Fruit fly (Drosophila melanogaster) whole organism, prepupa: ENCODE data around the gene Sfp24C1.

ENCODE experiments used
- Blimp-1 ChIP-seq: fragments of 200-800 bp; sonication (Bioruptor generic); optimal IDR thresholded peaks from 3 replicates; lab custom pipeline; 2017; ENCODE audit warnings: missing biosample characterization, missing genetic modification characterization, mild to moderate bottlenecking, moderate library complexity, missing genetic modification reagents
- CG10669 ChIP-seq: fragments of 200-800 bp; sonication (Bioruptor generic); optimal IDR thresholded peaks from 3 replicates; lab custom pipeline; 2018; ENCODE audit warnings: missing biosample characterization, mild to moderate bottlenecking, missing genetic modification characterization, moderate library complexity
- CG11762 ChIP-seq: fragments of 200-800 bp; sonication (Bioruptor generic); optimal IDR thresholded peaks from 3 replicates; lab custom pipeline; 2016; ENCODE audit warnings: missing biosample characterization, missing genetic modification characterization; ENCODE audit not compliant: insufficient read depth
- CG11902 ChIP-seq: fragments of 200-800 bp; sonication (Bioruptor generic); optimal IDR thresholded peaks from 3 replicates; lab custom pipeline; 2016; ENCODE audit warnings: missing biosample characterization, missing genetic modification characterization
- CG15336 ChIP-seq: fragments of 200-800 bp; sonication (Bioruptor generic); IDR thresholded peaks from 2 replicates; pipeline ENCODE4 v1.3.6; 2022; ENCODE audit warnings: missing biosample characterization, missing genetic modification characterization
- CG16779 ChIP-seq: fragments of 200-800 bp; sonication (Bioruptor generic); optimal IDR thresholded peaks from 3 replicates; lab custom pipeline; 2017; ENCODE audit warnings: missing biosample characterization, mild to moderate bottlenecking, missing genetic modification characterization
- CG3032 ChIP-seq: fragments of 200-800 bp; optimal IDR thresholded peaks from 2 replicates; lab custom pipeline; 2019; ENCODE audit warnings: missing biosample characterization, mild to moderate bottlenecking, missing genetic modification characterization, moderate library complexity
- CG31627 ChIP-seq: fragments of 200-800 bp; sonication (Bioruptor generic); optimal IDR thresholded peaks from 3 replicates; lab custom pipeline; 2016; ENCODE audit warnings: missing biosample characterization, missing genetic modification characterization
- CG32006 ChIP-seq: fragments of 200-800 bp; sonication (Bioruptor generic); optimal IDR thresholded peaks from 3 replicates; lab custom pipeline; 2017; ENCODE audit warnings: missing biosample characterization, mild to moderate bottlenecking, missing genetic modification characterization
- CG34406 ChIP-seq: fragments of 200-800 bp; sonication (Bioruptor generic); optimal IDR thresholded peaks from 3 replicates; lab custom pipeline; 2016; ENCODE audit warnings: missing biosample characterization, missing genetic modification characterization
- CG3919 ChIP-seq: fragments of 200-800 bp; sonication (Bioruptor generic); optimal IDR thresholded peaks from 3 replicates; lab custom pipeline; 2016; ENCODE audit warnings: missing biosample characterization, missing genetic modification characterization
- CG4318 ChIP-seq: fragments of 200-800 bp; sonication (Bioruptor generic); optimal IDR thresholded peaks from 3 replicates; lab custom pipeline; 2017; ENCODE audit warnings: missing biosample characterization, mild to moderate bottlenecking, missing genetic modification characterization
- CG6276 ChIP-seq: fragments of 200-800 bp; sonication (Bioruptor generic); optimal IDR thresholded peaks from 2 replicates; lab custom pipeline; 2017; ENCODE audit warnings: missing biosample characterization, mild to moderate bottlenecking, missing genetic modification characterization
- CG6792 ChIP-seq: fragments of 200-800 bp; sonication (Bioruptor generic); optimal IDR thresholded peaks from 3 replicates; lab custom pipeline; 2016; ENCODE audit warnings: missing biosample characterization, missing genetic modification characterization
- CG6854 ChIP-seq: fragments of 200-800 bp; sonication (Bioruptor generic); optimal IDR thresholded peaks from 2 replicates; lab custom pipeline; 2017; ENCODE audit warnings: missing biosample characterization, mild to moderate bottlenecking, missing genetic modification characterization
- CG7368 ChIP-seq: fragments of 200-800 bp; sonication (Bioruptor generic); optimal IDR thresholded peaks from 3 replicates; lab custom pipeline; 2016; ENCODE audit warnings: missing biosample characterization, missing genetic modification characterization
- CG8119 ChIP-seq: fragments of 200-800 bp; sonication (Bioruptor generic); IDR thresholded peaks from 3 replicates; pipeline ENCODE4 v1.3.6; 2022; ENCODE audit warnings: missing biosample characterization, missing genetic modification characterization
- CG8319 ChIP-seq: fragments of 200-800 bp; sonication (Bioruptor generic); optimal IDR thresholded peaks from 3 replicates; lab custom pipeline; 2016; ENCODE audit warnings: missing biosample characterization, missing genetic modification characterization
- CG8632 ChIP-seq: fragments of 200-800 bp; sonication (Bioruptor generic); optimal IDR thresholded peaks from 3 replicates; lab custom pipeline; 2016; ENCODE audit warnings: missing biosample characterization, missing genetic modification characterization
- CG9139 ChIP-seq: fragments of 200-800 bp; sonication (Bioruptor generic); optimal IDR thresholded peaks from 3 replicates; lab custom pipeline; 2017; ENCODE audit warnings: missing biosample characterization, mild to moderate bottlenecking, missing genetic modification characterization
- Eip75B ChIP-seq: fragments of 200-800 bp; sonication (Bioruptor generic); optimal IDR thresholded peaks from 3 replicates; lab custom pipeline; 2016; ENCODE audit warnings: missing biosample characterization, missing genetic modification characterization
- Eip78C ChIP-seq: fragments of 200-800 bp; sonication (Bioruptor generic); peaks from one replicate; lab custom pipeline; 2016; ENCODE audit warnings: missing biosample characterization, missing genetic modification characterization
- Eip93F ChIP-seq: fragments of 200-800 bp; sonication (Bioruptor generic); optimal IDR thresholded peaks from 2 replicates; lab custom pipeline; 2016; ENCODE audit warnings: missing biosample characterization, mild to moderate bottlenecking, missing genetic modification characterization
- Ets21C ChIP-seq: fragments of 200-800 bp; sonication (Bioruptor generic); optimal IDR thresholded peaks from 3 replicates; lab custom pipeline; 2016; ENCODE audit warnings: missing biosample characterization, missing genetic modification characterization
- Ets96B ChIP-seq: fragments of 200-800 bp; optimal IDR thresholded peaks from 2 replicates; lab custom pipeline; 2019; ENCODE audit warnings: missing biosample characterization, mild to moderate bottlenecking, missing genetic modification characterization, moderate library complexity
- Gug ChIP-seq: fragments of 200-800 bp; sonication (Bioruptor generic); IDR thresholded peaks from 2 replicates; pipeline ENCODE4 v1.3.6; 2022; ENCODE audit warnings: missing biosample characterization, missing genetic modification characterization
- Hr4 ChIP-seq: fragments of 200-800 bp; sonication (Bioruptor generic); optimal IDR thresholded peaks from 3 replicates; lab custom pipeline; 2016; ENCODE audit warnings: missing biosample characterization, missing genetic modification characterization
- Lpt ChIP-seq: fragments of 200-800 bp; sonication (Bioruptor generic); optimal IDR thresholded peaks from 3 replicates; lab custom pipeline; 2016; ENCODE audit warnings: missing biosample characterization, missing genetic modification characterization
- Met ChIP-seq: fragments of 200-800 bp; sonication (Bioruptor generic); optimal IDR thresholded peaks from 3 replicates; lab custom pipeline; 2016; ENCODE audit warnings: missing biosample characterization, missing genetic modification characterization
- OdsH ChIP-seq: fragments of 200-800 bp; sonication (Bioruptor generic); optimal IDR thresholded peaks from 3 replicates; lab custom pipeline; 2016; ENCODE audit warnings: missing biosample characterization, missing genetic modification characterization
- Smox ChIP-seq: fragments of 200-800 bp; sonication (Bioruptor generic); optimal IDR thresholded peaks from 3 replicates; lab custom pipeline; 2016; ENCODE audit warnings: missing biosample characterization, missing genetic modification characterization
- Sox102F ChIP-seq: fragments of 200-800 bp; sonication (Bioruptor generic); optimal IDR thresholded peaks from 2 replicates; lab custom pipeline; 2016; ENCODE audit warnings: missing biosample characterization, mild to moderate bottlenecking, missing genetic modification characterization
- Sox14 ChIP-seq: fragments of 200-800 bp; sonication (Bioruptor generic); optimal IDR thresholded peaks from 3 replicates; lab custom pipeline; 2016; ENCODE audit warnings: missing biosample characterization, missing genetic modification characterization
- Sox15 ChIP-seq: fragments of 200-800 bp; sonication (Bioruptor generic); optimal IDR thresholded peaks from 3 replicates; lab custom pipeline; 2016; ENCODE audit warnings: missing biosample characterization, missing genetic modification characterization
- achi ChIP-seq: fragments of 200-800 bp; sonication (Bioruptor generic); optimal IDR thresholded peaks from 3 replicates; lab custom pipeline; 2016; ENCODE audit warnings: missing biosample characterization, missing genetic modification characterization
- acj6 ChIP-seq: fragments of 200-800 bp; sonication (Bioruptor generic); optimal IDR thresholded peaks from 3 replicates; lab custom pipeline; 2016; ENCODE audit warnings: missing biosample characterization, missing genetic modification characterization
- dsx ChIP-seq: fragments of 200-800 bp; optimal IDR thresholded peaks from 3 replicates; lab custom pipeline; 2019; ENCODE audit warnings: missing biosample characterization, mild to moderate bottlenecking, missing genetic modification characterization, moderate library complexity; ENCODE audit not compliant: poor library complexity, severe bottlenecking
- eg ChIP-seq: fragments of 200-800 bp; sonication (Bioruptor generic); IDR thresholded peaks from 3 replicates; pipeline ENCODE4 v1.3.6; 2022; ENCODE audit warnings: missing biosample characterization, missing genetic modification characterization
- esn ChIP-seq: fragments of 200-800 bp; sonication (Bioruptor generic); optimal IDR thresholded peaks from 2 replicates; lab custom pipeline; 2016; ENCODE audit warnings: missing biosample characterization, mild to moderate bottlenecking, missing genetic modification characterization, moderate library complexity
- fd85E ChIP-seq: fragments of 200-800 bp; sonication (Bioruptor generic); optimal IDR thresholded peaks from 3 replicates; lab custom pipeline; 2016; ENCODE audit warnings: missing biosample characterization, missing genetic modification characterization
- fkh ChIP-seq: fragments of 200-800 bp; sonication (Bioruptor generic); optimal IDR thresholded peaks from 3 replicates; lab custom pipeline; 2017; ENCODE audit warnings: missing biosample characterization, mild to moderate bottlenecking, missing genetic modification characterization, moderate library complexity
- net ChIP-seq: fragments of 200-800 bp; sonication (Bioruptor generic); optimal IDR thresholded peaks from 3 replicates; lab custom pipeline; 2016; ENCODE audit warnings: missing biosample characterization, missing genetic modification characterization
- pdm3 ChIP-seq: fragments of 200-800 bp; sonication (Bioruptor generic); optimal IDR thresholded peaks from 3 replicates; lab custom pipeline; 2016; ENCODE audit warnings: missing biosample characterization, missing genetic modification characterization
- salr ChIP-seq, 2 experiments: fragments of 200-800 bp; sonication (Bioruptor generic); optimal IDR thresholded peaks; 3 replicates each; lab custom pipeline; 2016 to 2018; ENCODE audit warnings: missing biosample characterization in 2 of 2, missing genetic modification characterization in 2 of 2, mild to moderate bottlenecking in 1 of 2
- spab ChIP-seq: fragments of 200-800 bp; sonication (Bioruptor generic); optimal IDR thresholded peaks from 2 replicates; lab custom pipeline; 2017; ENCODE audit warnings: missing biosample characterization, mild to moderate bottlenecking, missing genetic modification characterization, missing genetic modification reagents
- ss ChIP-seq, 2 experiments: fragments of 200-800 bp; sonication (Bioruptor generic); optimal IDR thresholded peaks; 2 replicates in 1 of 2; 3 replicates in 1 of 2; lab custom pipeline; 2017 to 2018; ENCODE audit warnings: mild to moderate bottlenecking in 2 of 2, missing biosample characterization in 2 of 2, missing genetic modification characterization in 2 of 2, moderate library complexity in 1 of 2
- svp ChIP-seq: fragments of 200-800 bp; sonication (Bioruptor generic); peaks from one replicate; lab custom pipeline; 2016; ENCODE audit warnings: missing biosample characterization, missing genetic modification characterization

Sfp24C1 gene

DNA sequence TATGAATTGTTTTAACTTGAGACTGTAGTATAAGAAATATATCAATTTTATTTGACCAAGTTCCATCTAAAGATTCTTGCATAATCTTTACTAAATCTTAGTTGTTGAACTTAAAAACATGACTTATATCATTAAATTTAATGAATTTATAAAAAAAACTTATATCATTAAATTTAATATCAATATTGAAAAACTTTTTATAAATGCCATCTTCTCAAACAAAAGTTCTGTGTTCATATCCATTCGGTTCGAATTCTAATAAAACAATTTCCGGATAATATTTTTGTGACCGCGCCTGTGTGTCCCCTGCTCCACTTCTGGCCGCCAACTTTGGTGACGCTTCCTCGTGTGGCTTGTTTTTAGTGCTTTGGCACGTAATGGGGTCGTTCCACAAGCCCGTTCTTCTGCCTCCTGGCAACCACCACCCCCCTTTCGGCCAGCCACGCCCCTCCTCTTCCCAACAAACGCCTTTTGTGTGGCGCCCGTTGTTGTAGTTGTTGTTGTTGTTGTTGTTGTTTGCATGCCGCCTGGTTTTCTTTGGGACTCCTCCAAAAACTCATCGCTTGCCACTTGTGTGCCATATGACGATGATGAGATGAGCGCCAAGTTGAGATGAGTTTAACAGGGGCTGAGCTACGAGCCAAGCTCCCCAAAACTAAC lies 36.7 kb downstream of the Sfp24C1 start:
- TF ChIP-seq Ets96B (peak; percentile 27), CG34406 (GFP tag; lab: Kevin White, UChicago) (peak; percentile 13), svp (GFP tag; lab: Kevin White, UChicago) (peak; percentile 56), CG8632 (GFP tag; lab: Kevin White, UChicago) (peak; percentile 3), CG3919 (GFP tag; lab: Kevin White, UChicago) (peak; percentile 36), CG6854 (GFP tag; lab: Kevin White, UChicago) (no peak), Smox (GFP tag; lab: Kevin White, UChicago) (no peak), CG6276 (GFP tag; lab: Kevin White, UChicago) (peak; percentile 36), eg (GFP tag; lab: Robert Waterston, UW) (0 out of 3 replicates have a peak, but pooled peaks have one; percentile 28), Lpt (GFP tag; lab: Kevin White, UChicago) (no peak), salr (GFP tag; optimal IDR thresholded peaks at IDR 0.05; lab: Kevin White, UChicago) (peak in 1 of 2 experiments; percentile 32), OdsH (GFP tag; lab: Kevin White, UChicago) (peak; percentile 29), Hr4 (GFP tag; lab: Kevin White, UChicago) (no peak), achi (peak; percentile 39), CG32006 (peak; percentile 61), CG11762 (GFP tag; lab: Kevin White, UChicago) (no peak), CG3032 (peak; percentile 4), Eip75B (no peak), CG4318 (GFP tag; lab: Kevin White, UChicago) (no peak), acj6 (peak; percentile 10), Eip78C (GFP tag; lab: Kevin White, UChicago) (peak; percentile 81)

DNA sequence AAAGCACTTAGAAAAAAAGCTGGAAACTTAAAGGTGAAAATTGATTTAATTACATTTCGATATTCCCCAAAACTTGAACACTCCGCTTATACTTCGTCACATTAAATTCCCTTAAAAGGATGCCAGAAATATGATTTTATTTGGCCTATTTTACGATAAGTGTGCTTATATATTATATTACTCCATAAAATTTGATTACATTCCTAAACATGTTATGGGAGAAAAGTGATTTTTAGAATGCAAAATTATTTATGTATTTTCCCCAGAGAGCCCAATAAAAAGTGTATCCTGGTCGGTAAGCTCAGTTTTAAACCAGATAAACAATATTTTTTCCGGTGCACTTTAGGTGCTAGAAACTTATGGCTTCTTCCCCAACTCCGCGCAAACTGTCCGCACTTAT lies 37.2 kb downstream of the Sfp24C1 start:
- TF ChIP-seq Lpt (GFP tag; lab: Kevin White, UChicago) (no peak), fkh (GFP tag; lab: Kevin White, UChicago) (no peak), Sox102F (GFP tag; lab: Kevin White, UChicago) (no peak), Smox (GFP tag; lab: Kevin White, UChicago) (no peak), pdm3 (GFP tag; lab: Kevin White, UChicago) (no peak), CG31627 (GFP tag; lab: Kevin White, UChicago) (no peak), CG8319 (no peak), acj6 (no peak), CG8119 (GFP tag; lab: Robert Waterston, UW) (no peak), Ets21C (GFP tag; lab: Kevin White, UChicago) (no peak), CG10669 (GFP tag; lab: Kevin White, UChicago) (no peak), Eip93F (GFP tag; lab: Kevin White, UChicago) (no peak), Met (GFP tag; lab: Kevin White, UChicago) (no peak), dsx (GFP tag; lab: Kevin White, UChicago) (no peak), salr (GFP tag; optimal IDR thresholded peaks at IDR 0.05; lab: Kevin White, UChicago) (peak in 1 of 2 experiments; percentile 1), CG9139 (GFP tag; lab: Kevin White, UChicago) (no peak), fd85E (GFP tag; lab: Kevin White, UChicago) (no peak), CG16779 (tag; lab: Kevin White, UChicago) (no peak), achi (peak; percentile 31), Gug (GFP tag; lab: Robert Waterston, UW) (no peak), Eip78C (GFP tag; lab: Kevin White, UChicago) (peak; percentile 88), Blimp-1 (no peak), esn (no peak), CG4318 (GFP tag; lab: Kevin White, UChicago) (peak; percentile 16), CG11902 (GFP tag; lab: Kevin White, UChicago) (no peak), CG6276 (GFP tag; lab: Kevin White, UChicago) (peak; percentile 2), net (no peak), CG15336 (GFP tag; lab: Robert Waterston, UW) (no peak), CG32006 (peak; percentile 60), spab (GFP tag; lab: Kevin White, UChicago) (no peak), CG11762 (GFP tag; lab: Kevin White, UChicago) (no peak), svp (GFP tag; lab: Kevin White, UChicago) (peak; percentile 57), CG3032 (no peak), Sox15 (GFP tag; lab: Kevin White, UChicago) (no peak), CG7368 (no peak), ss (GFP tag; optimal IDR thresholded peaks at IDR 0.05; lab: Kevin White, UChicago) (no peak), Ets96B (peak; percentile 14), CG6792 (GFP tag; lab: Kevin White, UChicago) (no peak), Sox14 (GFP tag; lab: Kevin White, UChicago) (no peak), OdsH (GFP tag; lab: Kevin White, UChicago) (peak; percentile 34)
